Worm (Caenorhabditis elegans) whole organism, young adult: ENCODE data around the gene col-97.

ENCODE experiments used
- F57A8.1 ChIP-seq: fragments of 200-800 bp; sonication (Bioruptor generic); optimal IDR thresholded peaks from 2 replicates; lab custom pipeline; 2018; ENCODE audit warnings: mild to moderate bottlenecking, missing genetic modification characterization, moderate library complexity, missing compliant biosample characterization
- F57C9.4 ChIP-seq: sonication (generic microtip); optimal IDR thresholded peaks from 2 replicates; lab custom pipeline; 2017; ENCODE audit warnings: mild to moderate bottlenecking, missing genetic modification characterization, missing compliant biosample characterization
- lin-54 ChIP-seq: fragments of 200-800 bp; sonication (Bioruptor generic); optimal IDR thresholded peaks from 2 replicates; lab custom pipeline; 2018; ENCODE audit warnings: mild to moderate bottlenecking, missing genetic modification characterization, missing compliant biosample characterization
- pha-4 ChIP-seq: fragments of 150-350 bp; sonication (generic microtip); optimal IDR thresholded peaks from 2 replicates; lab custom pipeline; 2014; ENCODE audit warnings: missing biosample characterization, missing genetic modification reagents, missing genetic modification characterization
- ztf-25 ChIP-seq: fragments of 200-800 bp; sonication (Bioruptor generic); IDR thresholded peaks from 2 replicates; pipeline ENCODE4 v1.3.6; 2022; ENCODE audit warnings: missing genetic modification reagents, missing genetic modification characterization, missing compliant biosample characterization

DNA sequence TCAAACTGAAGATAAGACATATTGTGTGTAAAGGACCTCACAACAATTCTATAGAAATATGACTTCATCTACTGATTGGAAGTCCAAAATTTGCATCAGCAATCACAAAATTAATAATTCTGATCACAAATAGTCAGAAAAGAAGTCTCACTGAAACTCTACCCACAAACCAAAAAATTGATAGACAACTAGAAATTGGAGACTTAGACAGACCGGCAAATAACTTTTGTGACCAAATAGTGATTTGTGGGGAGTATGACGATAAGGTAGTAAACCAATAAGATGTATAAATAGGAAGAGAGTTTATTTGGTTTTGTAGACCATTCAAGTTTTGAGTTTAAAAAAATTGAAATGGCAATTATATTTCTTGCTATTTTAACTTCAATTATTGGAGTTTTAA, 30.8 kb upstream of the col-97 start, which contains the start of gene cyp-13A12:
- TF ChIP-seq lin-54 (GFP tag; lab: Kevin White, UChicago) (no peak), pha-4 (no peak), ztf-25 (GFP tag; lab: Robert Waterston, UW) (no peak), F57C9.4 (tag; lab: Kevin White, UChicago) (no peak), F57A8.1 (no peak)
